Worm (Caenorhabditis elegans) whole organism, L1 larva: Measurements from ENCODE around the gene ttll-4.

Experiments used
- ama-1 ChIP-seq: fragments of 150-350 bp; optimal IDR thresholded peaks from 2 replicates; lab custom pipeline; 2014
- ceh-82 ChIP-seq, 3 experiments: fragments of 150-350 bp in 1 of 3; sonication (generic microtip) in 2 of 3; optimal IDR thresholded peaks; 2 replicates each; lab custom pipeline; 2014 to 2017; ENCODE audit warnings: missing biosample characterization in 3 of 3, missing genetic modification characterization in 3 of 3
- lin-39 ChIP-seq: fragments of 150-350 bp; optimal IDR thresholded peaks from 2 replicates; lab custom pipeline; 2014; ENCODE audit warnings: missing biosample characterization, missing genetic modification reagents, missing genetic modification characterization
- mab-9 ChIP-seq: fragments of 200-800 bp; sonication (Bioruptor generic); IDR thresholded peaks from 2 replicates; pipeline ENCODE4 v1.3.6; 2022; ENCODE audit warnings: missing genetic modification reagents, missing genetic modification characterization, missing compliant biosample characterization
- mdl-1 ChIP-seq, 2 experiments: fragments of 150-350 bp; optimal IDR thresholded peaks; 2 replicates each; lab custom pipeline; 2014 to 2017; ENCODE audit warnings: missing biosample characterization in 2 of 2, missing genetic modification characterization in 2 of 2, inconsistent platforms in 1 of 2
- nhr-11 ChIP-seq: fragments of 150-350 bp; optimal IDR thresholded peaks from 2 replicates; lab custom pipeline; 2014; ENCODE audit warnings: missing biosample characterization, missing genetic modification characterization
- nhr-20 ChIP-seq: sonication (generic microtip); optimal IDR thresholded peaks from 2 replicates; lab custom pipeline; 2016; ENCODE audit warnings: mild to moderate bottlenecking, missing genetic modification characterization, missing compliant biosample characterization
- pqm-1 ChIP-seq: sonication (generic microtip); optimal IDR thresholded peaks from 3 replicates; lab custom pipeline; 2017; ENCODE audit warnings: missing biosample characterization, missing genetic modification characterization
- rnt-1 ChIP-seq: sonication (generic microtip); optimal IDR thresholded peaks from 2 replicates; lab custom pipeline; 2016; ENCODE audit warnings: mild to moderate bottlenecking, missing genetic modification characterization, moderate library complexity, missing compliant biosample characterization
- sox-4 ChIP-seq: sonication (generic microtip); optimal IDR thresholded peaks from 2 replicates; lab custom pipeline; 2016; ENCODE audit warnings: missing genetic modification characterization, missing compliant biosample characterization
- sptf-1 ChIP-seq: fragments of 150-350 bp; optimal IDR thresholded peaks from 2 replicates; lab custom pipeline; 2014; ENCODE audit warnings: missing biosample characterization, missing genetic modification characterization
- ztf-11 ChIP-seq, 2 experiments: sonication (generic microtip); optimal IDR thresholded peaks; 2 replicates each; lab custom pipeline; 2016 to 2017; ENCODE audit warnings: missing genetic modification characterization in 2 of 2, missing biosample characterization in 1 of 2, missing compliant biosample characterization in 1 of 2

- TF ChIP-seq lin-39 (peak; percentile 71), ama-1 (lab: Kevin White, UChicago) (peak; percentile 53), nhr-20 (tag; lab: Kevin White, UChicago) (peak; percentile 92), rnt-1 (tag; lab: Kevin White, UChicago) (peak; percentile 91), ceh-82 (tag; optimal IDR thresholded peaks at IDR 0.05; lab: Kevin White, UChicago) (peak; percentile 80 to 88 (median 82)), pqm-1 (tag; lab: Kevin White, UChicago) (no peak), mdl-1 (tag; optimal IDR thresholded peaks at IDR 0.05; lab: Kevin White, UChicago) (peak; percentile 88 to 97), sox-4 (tag; lab: Kevin White, UChicago) (peak; percentile 26), sptf-1 (tag; lab: Kevin White, UChicago) (no peak), ztf-11 (tag; optimal IDR thresholded peaks at IDR 0.05; lab: Kevin White, UChicago) (peak in 1 of 2 experiments; percentile 54), nhr-11 (tag; lab: Kevin White, UChicago) (peak; percentile 87), mab-9 (GFP tag; lab: Robert Waterston, UW) (peak; percentile 50; the same call in 1 of the 2 replicates)
Measured at ce11 chrIII:10096525-10096972, 27.4 kb upstream of the ttll-4 start.
